Worm (Caenorhabditis elegans) whole organism, mixed stage, embryonic: ENCODE data around the gene T22D1.1.

Source experiments
- M03D4.4 ChIP-seq: sonication (generic microtip); optimal IDR thresholded peaks from 2 replicates; lab custom pipeline; 2017; ENCODE audit warnings: mild to moderate bottlenecking, missing genetic modification characterization, missing compliant biosample characterization
- bed-3 ChIP-seq: fragments of 200-800 bp; sonication (Bioruptor generic); optimal IDR thresholded peaks from 3 replicates; lab custom pipeline; 2018; ENCODE audit warnings: mild to moderate bottlenecking, missing genetic modification characterization, moderate library complexity, missing compliant biosample characterization
- ceh-43 ChIP-seq: fragments of 200-800 bp; sonication (Bioruptor generic); optimal IDR thresholded peaks from 2 replicates; lab custom pipeline; 2018; ENCODE audit warnings: mild to moderate bottlenecking, missing genetic modification characterization, moderate library complexity, missing compliant biosample characterization
- ces-1 ChIP-seq: fragments of 150-350 bp; optimal IDR thresholded peaks from 2 replicates; lab custom pipeline; 2014; ENCODE audit warnings: missing biosample characterization, missing genetic modification reagents, missing genetic modification characterization
- cnd-1 ChIP-seq: fragments of 200-800 bp; sonication (Bioruptor generic); optimal IDR thresholded peaks from 2 replicates; lab custom pipeline; 2018; ENCODE audit warnings: mild to moderate bottlenecking, missing genetic modification characterization, missing compliant biosample characterization
- drap-1 ChIP-seq: fragments of 200-800 bp; sonication (Bioruptor generic); optimal IDR thresholded peaks from 3 replicates; lab custom pipeline; 2018; ENCODE audit warnings: mild to moderate bottlenecking, missing genetic modification characterization, missing compliant biosample characterization
- elt-1 ChIP-seq: sonication (generic microtip); optimal IDR thresholded peaks from 2 replicates; lab custom pipeline; 2017; ENCODE audit warnings: missing genetic modification characterization, mild to moderate bottlenecking, missing compliant biosample characterization, antibody characterized with exemption, moderate library complexity, borderline replicate concordance; ENCODE audit not compliant: insufficient read depth
- ham-2 ChIP-seq: fragments of 200-800 bp; sonication (Bioruptor generic); optimal IDR thresholded peaks from 2 replicates; lab custom pipeline; 2018; ENCODE audit warnings: mild to moderate bottlenecking, missing genetic modification characterization, missing compliant biosample characterization
- hlh-1 ChIP-seq: fragments of 150-350 bp; optimal IDR thresholded peaks from 2 replicates; lab custom pipeline; 2014; ENCODE audit warnings: missing biosample characterization, missing genetic modification reagents, missing genetic modification characterization
- lin-13 ChIP-seq: fragments of 150-350 bp; optimal IDR thresholded peaks from 2 replicates; lab custom pipeline; 2014; ENCODE audit warnings: missing biosample characterization, missing genetic modification characterization
- lin-32 ChIP-seq: fragments of 200-800 bp; sonication (Bioruptor generic); optimal IDR thresholded peaks from 2 replicates; lab custom pipeline; 2018; ENCODE audit warnings: mild to moderate bottlenecking, missing genetic modification characterization, missing compliant biosample characterization
- lsy-2 ChIP-seq: fragments of 150-350 bp; optimal IDR thresholded peaks from 2 replicates; lab custom pipeline; 2014; ENCODE audit warnings: missing biosample characterization, missing genetic modification characterization
- mep-1 ChIP-seq: fragments of 150-350 bp; optimal IDR thresholded peaks from 2 replicates; lab custom pipeline; 2017; ENCODE audit warnings: missing biosample characterization, missing genetic modification reagents, missing genetic modification characterization, inconsistent platforms
- mls-2 ChIP-seq: sonication (generic microtip); optimal IDR thresholded peaks from 2 replicates; lab custom pipeline; 2016; ENCODE audit warnings: mild to moderate bottlenecking, missing genetic modification characterization, moderate library complexity, missing compliant biosample characterization
- nhr-12 ChIP-seq: fragments of 150-350 bp; optimal IDR thresholded peaks from 2 replicates; lab custom pipeline; 2014; ENCODE audit warnings: missing biosample characterization, missing genetic modification characterization
- nhr-2 ChIP-seq: fragments of 150-350 bp; optimal IDR thresholded peaks from 2 replicates; lab custom pipeline; 2014; ENCODE audit warnings: missing biosample characterization, missing genetic modification characterization
- nhr-237 ChIP-seq: fragments of 150-350 bp; optimal IDR thresholded peaks from 2 replicates; lab custom pipeline; 2014; ENCODE audit warnings: missing biosample characterization, missing genetic modification characterization
- pha-4 ChIP-seq: fragments of 150-350 bp; optimal IDR thresholded peaks from 2 replicates; lab custom pipeline; 2018; ENCODE audit warnings: missing biosample characterization, missing genetic modification reagents, missing genetic modification characterization
- sem-2 ChIP-seq: fragments of 200-800 bp; sonication (Bioruptor generic); optimal IDR thresholded peaks from 2 replicates; lab custom pipeline; 2018; ENCODE audit warnings: mild to moderate bottlenecking, missing genetic modification characterization, missing compliant biosample characterization
- tbx-8 ChIP-seq: fragments of 200-800 bp; sonication (Bioruptor generic); optimal IDR thresholded peaks from 2 replicates; lab custom pipeline; 2018; ENCODE audit warnings: mild to moderate bottlenecking, missing genetic modification characterization, moderate library complexity, missing compliant biosample characterization
- unc-120 ChIP-seq: sonication (generic microtip); optimal IDR thresholded peaks from 2 replicates; lab custom pipeline; 2017; ENCODE audit warnings: missing genetic modification characterization, missing compliant biosample characterization; ENCODE audit not compliant: poor library complexity, severe bottlenecking
- unc-39 ChIP-seq: fragments of 150-350 bp; optimal IDR thresholded peaks from 2 replicates; lab custom pipeline; 2014; ENCODE audit warnings: missing biosample characterization, missing genetic modification characterization
- unc-62 ChIP-seq: fragments of 150-350 bp; optimal IDR thresholded peaks from 2 replicates; lab custom pipeline; 2014; ENCODE audit warnings: missing biosample characterization, missing genetic modification reagents, missing genetic modification characterization
- zip-8 ChIP-seq: fragments of 150-350 bp; optimal IDR thresholded peaks from 2 replicates; lab custom pipeline; 2014; ENCODE audit warnings: missing biosample characterization, missing genetic modification characterization
- ztf-11 ChIP-seq: fragments of 150-350 bp; optimal IDR thresholded peaks from 2 replicates; lab custom pipeline; 2014; ENCODE audit warnings: missing biosample characterization, missing genetic modification characterization

The T22D1.1 gene

DNA sequence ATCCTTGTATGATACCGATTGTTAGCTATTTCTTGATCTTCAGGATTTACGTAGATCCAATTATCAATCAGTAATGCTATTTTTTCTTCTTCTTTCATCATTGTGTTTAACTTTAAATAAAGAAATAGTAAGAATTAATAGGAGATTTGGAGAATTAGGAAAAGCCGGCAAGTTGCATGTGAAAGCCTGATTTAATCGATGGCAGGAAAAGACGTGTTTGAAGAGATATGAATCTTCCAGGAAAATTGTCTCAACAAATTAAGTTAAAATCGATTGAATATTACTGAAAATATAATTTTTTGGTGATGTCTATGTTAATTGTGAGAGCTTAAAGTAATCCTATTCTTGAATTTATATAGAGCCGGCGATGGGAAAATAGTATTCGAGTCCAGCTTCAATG is 48.0 kb downstream of the T22D1.1 start, which contains the start of gene ZK381.62:
Gene ZK381.62, minus strand, starts transcription at position 101 of the 400 bp plus-strand sequence.
- TF ChIP-seq mep-1 (tag; lab: Kevin White, UChicago) (no peak), lsy-2 (no peak), unc-120 (tag; lab: Kevin White, UChicago) (no peak), drap-1 (GFP tag; lab: Kevin White, UChicago) (no peak), lin-13 (no peak), ham-2 (GFP tag; lab: Kevin White, UChicago) (no peak), hlh-1 (tag; lab: Kevin White, UChicago) (no peak), ces-1 (GFP tag; lab: Kevin White, UChicago) (no peak), nhr-2 (tag; lab: Kevin White, UChicago) (no peak), pha-4 (tag; lab: Kevin White, UChicago) (no peak), lin-32 (no peak), cnd-1 (tag; lab: Kevin White, UChicago) (no peak)
- TF ChIP-seq, all 35 proteins: peak for 0

DNA sequence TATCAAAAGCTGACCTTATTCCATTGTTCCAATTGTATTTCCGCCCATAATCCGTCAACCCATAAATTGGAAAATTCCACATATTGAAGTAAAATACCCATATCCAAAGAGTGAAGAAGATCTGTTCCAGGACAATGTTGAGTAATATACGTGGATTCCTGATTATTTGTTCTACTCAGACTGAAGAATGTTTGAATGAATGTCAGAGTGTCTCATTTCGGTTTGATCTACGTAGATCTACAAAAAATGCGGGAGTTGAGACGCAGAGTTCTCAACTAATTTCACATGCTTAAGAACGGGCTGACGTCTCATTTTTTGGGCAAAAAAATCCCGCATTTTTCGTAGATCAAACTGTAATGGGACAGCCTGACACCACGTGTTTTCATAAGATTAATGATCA is 49.3 kb downstream of the T22D1.1 start, which contains the start of gene nhr-249:
Gene nhr-249, minus strand, starts transcription at position 101 of the 400 bp plus-strand sequence.
- no peak for TF ChIP-seq ztf-11 (tag; lab: Kevin White, UChicago)
- TF ChIP-seq lin-32 = no peak
- TF ChIP-seq lin-13 = no peak
- TF ChIP-seq M03D4.4 = no peak
- TF ChIP-seq unc-62 (GFP tag; lab: Kevin White, UChicago) = no peak

ce11 chrIV:6974162-6974938 is 51.2 kb downstream of the T22D1.1 start:
- TF ChIP-seq ham-2 (GFP tag; lab: Kevin White, UChicago) = no peak
- TF ChIP-seq ceh-43 (GFP tag; lab: Kevin White, UChicago) = no peak
- no peak for TF ChIP-seq lin-32
- TF ChIP-seq ces-1 (GFP tag; lab: Kevin White, UChicago) = no peak
- TF ChIP-seq M03D4.4 = no peak
- no peak for TF ChIP-seq tbx-8 (GFP tag; lab: Kevin White, UChicago)
- TF ChIP-seq unc-120 (tag; lab: Kevin White, UChicago) = no peak
- no peak for TF ChIP-seq sem-2 (GFP tag; lab: Kevin White, UChicago)
- no peak for TF ChIP-seq mls-2
- no peak for TF ChIP-seq unc-39
- TF ChIP-seq bed-3 (GFP tag; lab: Kevin White, UChicago) = no peak
- TF ChIP-seq ztf-11 (tag; lab: Kevin White, UChicago) = no peak
- no peak for TF ChIP-seq zip-8
- no peak for TF ChIP-seq drap-1 (GFP tag; lab: Kevin White, UChicago)
- TF ChIP-seq hlh-1 (tag; lab: Kevin White, UChicago) = no peak
- no peak for TF ChIP-seq pha-4 (tag; lab: Kevin White, UChicago)
- no peak for TF ChIP-seq nhr-2 (tag; lab: Kevin White, UChicago)
- TF ChIP-seq nhr-237 = no peak
- no peak for TF ChIP-seq nhr-12
- no peak for TF ChIP-seq elt-1 (tag; lab: Kevin White, UChicago)
